Fruit fly (Drosophila melanogaster): ENCODE results near the gene CG33333.

DNA sequence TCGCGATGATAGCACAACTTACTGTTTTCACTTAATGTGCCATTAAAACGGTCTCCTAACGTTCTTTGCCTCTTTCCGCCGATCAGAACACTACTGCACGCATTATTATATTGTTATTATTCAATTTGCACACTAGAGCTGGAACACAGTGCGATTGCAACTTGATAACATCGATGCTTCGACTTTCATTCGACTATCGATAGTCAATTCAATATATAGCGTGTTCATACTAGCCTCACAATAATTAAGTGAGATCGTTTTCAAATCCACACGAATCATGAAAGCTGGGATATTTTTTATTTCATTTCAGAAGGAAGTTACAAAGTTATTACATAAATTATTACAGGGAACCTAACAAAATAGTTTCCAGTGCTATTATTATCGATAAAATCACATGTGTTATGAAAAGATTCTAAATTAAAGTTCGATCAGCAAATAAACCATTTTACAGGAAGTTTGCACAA, 15.9 kb upstream of the CG33333 start:
- TF ChIP-seq CTCF (optimal IDR thresholded peaks at IDR 0.05) (peak; percentile 38 to 43), CG8478 (optimal IDR thresholded peaks at IDR 0.05) (no peak)

All from S2 (cell line).